Worm (Caenorhabditis elegans): ENCODE results near the gene C39E9.7.

C39E9.7 gene

DNA sequence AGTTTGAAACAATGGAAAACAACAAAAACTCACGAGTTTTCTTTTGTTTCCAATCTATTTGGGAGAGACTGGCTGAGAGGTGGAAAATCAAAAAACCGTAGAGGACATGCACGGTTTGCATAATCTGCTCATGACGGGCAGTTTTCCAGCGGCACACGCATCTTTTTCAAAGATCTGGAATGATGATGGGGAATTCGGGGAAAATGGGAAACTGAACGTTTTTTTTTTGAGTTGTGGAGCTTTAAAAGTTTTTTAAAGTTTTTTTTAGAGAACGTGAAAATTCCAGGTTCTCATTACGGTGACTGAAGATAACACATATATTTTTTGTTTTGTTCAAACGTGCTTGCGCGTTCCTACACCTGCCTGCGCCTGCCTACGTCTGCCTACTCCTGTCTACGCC, at the start of gene C39E9.7:
Gene C39E9.7 (minus strand): TSS at position 101 of the 400 bp plus-strand sequence.
- TF ChIP-seq pqm-1 (tag; optimal IDR thresholded peaks at IDR 0.05) (no peak), mdl-1 (tag; optimal IDR thresholded peaks at IDR 0.05) (no peak), fkh-4 (tag; optimal IDR thresholded peaks at IDR 0.05; ENCODE audit: borderline replicate concordance) (no peak), ceh-63 (GFP tag; optimal IDR thresholded peaks at IDR 0.05) (no peak), C16A3.4 (tag; optimal IDR thresholded peaks at IDR 0.05) (no peak), efl-1 (optimal IDR thresholded peaks at IDR 0.05) (no peak), efl-1 (GFP tag; optimal IDR thresholded peaks at IDR 0.05 in 1 of 2) (peak in 1 of 2 experiments; percentile 26), rnt-1 (tag; optimal IDR thresholded peaks at IDR 0.05) (no peak), F16B12.6 (tag; optimal IDR thresholded peaks at IDR 0.05) (no peak)

DNA sequence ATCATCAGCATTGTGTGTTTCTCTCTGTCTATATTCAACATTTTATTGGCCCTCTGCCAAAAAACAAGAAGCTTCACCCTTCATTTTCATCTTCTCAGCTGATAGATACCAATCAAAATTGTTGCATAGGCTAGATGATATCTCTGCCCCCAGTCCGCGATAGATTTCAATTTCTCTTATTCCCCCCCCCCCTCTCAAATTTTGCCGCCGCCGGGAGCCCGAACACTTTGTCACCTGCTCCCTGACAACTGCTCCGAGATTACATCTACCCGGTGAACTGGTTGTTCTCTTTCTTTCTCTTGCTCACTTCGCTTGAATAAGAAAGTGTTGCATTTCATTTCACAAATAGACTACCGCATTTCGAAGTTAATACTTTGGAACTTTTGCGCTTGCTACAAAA, 49.5 kb upstream of the C39E9.7 start:
- TF ChIP-seq lin-14 (GFP tag; optimal IDR thresholded peaks at IDR 0.05) = peak; percentile 66
- TF ChIP-seq lin-35 (GFP tag; optimal IDR thresholded peaks at IDR 0.05) = no peak
- TF ChIP-seq pag-3 (tag; optimal IDR thresholded peaks at IDR 0.05; ENCODE audit: borderline replicate concordance, insufficient read depth) = peak; percentile 48
- TF ChIP-seq grh-1 (GFP tag; IDR thresholded peaks at IDR 0.05) = no peak

ce11 chrIV:13121396-13121795, 44.9 kb upstream of the C39E9.7 start:
- no peak for TF ChIP-seq C34B4.2 (tag; optimal IDR thresholded peaks at IDR 0.05)

ce11 chrIV:13118794-13119193, 42.3 kb upstream of the C39E9.7 start, which contains the start of gene unc-30:
Gene unc-30, plus strand, starts transcription at chrIV:13118977.
- TF ChIP-seq pax-3 (tag; optimal IDR thresholded peaks at IDR 0.05) (no peak), tlp-1 (tag; optimal IDR thresholded peaks at IDR 0.05) (no peak), lsy-2 (tag; optimal IDR thresholded peaks at IDR 0.05) (peak in 1 of 2 experiments; percentile 8), lin-14 (GFP tag; optimal IDR thresholded peaks at IDR 0.05) (peak; percentile 27), hpl-2 (GFP tag; optimal IDR thresholded peaks at IDR 0.05) (no peak), irx-1 (tag; optimal IDR thresholded peaks at IDR 0.05) (no peak), zag-1 (tag; optimal IDR thresholded peaks at IDR 0.05) (no peak), blmp-1 (tag; optimal IDR thresholded peaks at IDR 0.05) (no peak), dsc-1 (tag; optimal IDR thresholded peaks at IDR 0.05) (no peak), sptf-1 (tag; optimal IDR thresholded peaks at IDR 0.05) (no peak), pag-3 (tag; optimal IDR thresholded peaks at IDR 0.05; ENCODE audit: borderline replicate concordance, insufficient read depth) (no peak), fkh-4 (tag; optimal IDR thresholded peaks at IDR 0.05; ENCODE audit: borderline replicate concordance) (no peak), mab-9 (GFP tag; IDR thresholded peaks at IDR 0.05) (0 out of 2 replicates have a peak, but pooled peaks have one; percentile 26)

- TF ChIP-seq lin-14 (GFP tag; optimal IDR thresholded peaks at IDR 0.05) (no peak), blmp-1 (tag; optimal IDR thresholded peaks at IDR 0.05) (peak; percentile 87)
Measured at ce11 chrIV:13116679-13117078, 40.2 kb upstream of the C39E9.7 start.

DNA sequence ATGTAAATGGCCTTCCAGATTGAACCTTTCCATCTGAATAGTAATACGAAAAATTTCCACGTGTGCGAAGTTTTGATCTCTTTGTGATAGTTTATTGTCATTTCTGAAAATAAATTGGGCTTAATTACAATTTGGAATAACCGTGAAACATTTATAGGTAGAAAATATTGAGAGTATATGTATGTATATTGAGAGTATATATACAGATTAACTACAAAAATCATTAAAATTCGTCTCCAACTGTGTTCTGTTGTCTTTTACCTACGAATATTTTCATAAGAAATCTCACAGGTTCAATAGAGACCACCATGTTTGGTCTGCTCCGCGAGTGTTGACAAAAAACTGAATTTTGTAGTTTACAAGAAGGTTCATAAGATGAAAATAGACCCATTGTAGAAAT, 36.5 kb upstream of the C39E9.7 start, which contains the start of gene best-2:
Gene best-2 (minus strand): TSS at position 101 of the 400 bp plus-strand sequence.
- TF ChIP-seq ztf-11 (tag; optimal IDR thresholded peaks at IDR 0.05) = no peak
- TF ChIP-seq unc-30 (tag; optimal IDR thresholded peaks at IDR 0.05) = no peak
- TF ChIP-seq C16A3.4 (tag; optimal IDR thresholded peaks at IDR 0.05) = no peak
- no peak for TF ChIP-seq nhr-47 (tag; optimal IDR thresholded peaks at IDR 0.05)
- TF ChIP-seq unc-86 (tag; optimal IDR thresholded peaks at IDR 0.05) = no peak
- TF ChIP-seq nhr-20 (tag; optimal IDR thresholded peaks at IDR 0.05) = no peak
- TF ChIP-seq ztf-4 (tag; optimal IDR thresholded peaks at IDR 0.05) = no peak
- no peak for TF ChIP-seq zip-4 (GFP tag; optimal IDR thresholded peaks at IDR 0.05)
- no peak for TF ChIP-seq nhr-11 (tag; optimal IDR thresholded peaks at IDR 0.05)
- TF ChIP-seq dsc-1 (tag; optimal IDR thresholded peaks at IDR 0.05) = no peak
- TF ChIP-seq ama-1 (optimal IDR thresholded peaks at IDR 0.05) = no peak
- no peak for TF ChIP-seq fkh-4 (tag; optimal IDR thresholded peaks at IDR 0.05; ENCODE audit: borderline replicate concordance)
